Worm (Caenorhabditis elegans) whole organism, late embryonic: ENCODE data around the gene C53A5.16.

Experiments used
- K09A11.1 ChIP-seq: sonication (generic microtip); optimal IDR thresholded peaks from 2 replicates; lab custom pipeline; 2017; ENCODE audit warnings: antibody characterized with exemption, mild to moderate bottlenecking, missing genetic modification characterization, missing compliant biosample characterization; ENCODE audit not compliant: insufficient read depth
- ama-1 ChIP-seq: fragments of 150-350 bp; optimal IDR thresholded peaks from 2 replicates; lab custom pipeline; 2014
- ceh-2 ChIP-seq: sonication (generic microtip); optimal IDR thresholded peaks from 2 replicates; lab custom pipeline; 2016; ENCODE audit warnings: missing genotype, missing genetic modification characterization, missing compliant biosample characterization
- ceh-9 ChIP-seq: sonication (generic microtip); optimal IDR thresholded peaks from 2 replicates; lab custom pipeline; 2016; ENCODE audit warnings: mild to moderate bottlenecking, missing genetic modification characterization, inconsistent platforms, missing compliant biosample characterization
- dve-1 ChIP-seq: sonication (generic microtip); optimal IDR thresholded peaks from 2 replicates; lab custom pipeline; 2017; ENCODE audit warnings: antibody characterized with exemption, mild to moderate bottlenecking, missing genetic modification characterization, missing compliant biosample characterization
- ets-4 ChIP-seq: sonication (generic microtip); optimal IDR thresholded peaks from 2 replicates; lab custom pipeline; 2016; ENCODE audit warnings: missing genetic modification characterization, missing compliant biosample characterization
- gmeb-2 ChIP-seq: sonication (generic microtip); optimal IDR thresholded peaks from 2 replicates; lab custom pipeline; 2016; ENCODE audit warnings: missing genetic modification characterization, inconsistent platforms, missing compliant biosample characterization
- nfya-1 ChIP-seq: sonication (generic microtip); optimal IDR thresholded peaks from 2 replicates; lab custom pipeline; 2017; ENCODE audit warnings: missing genetic modification characterization, mild to moderate bottlenecking, missing compliant biosample characterization, antibody characterized with exemption, moderate library complexity
- pax-1 ChIP-seq: fragments of 150-350 bp; optimal IDR thresholded peaks from 2 replicates; lab custom pipeline; 2014; ENCODE audit warnings: missing biosample characterization, missing genetic modification characterization
- pha-2 ChIP-seq: sonication (generic microtip); optimal IDR thresholded peaks from 2 replicates; lab custom pipeline; 2017; ENCODE audit warnings: mild to moderate bottlenecking, missing genetic modification characterization, missing compliant biosample characterization
- sdc-2 ChIP-seq: sonication (generic microtip); optimal IDR thresholded peaks from 2 replicates; lab custom pipeline; 2016; ENCODE audit warnings: missing genotype, missing genetic modification characterization, missing compliant biosample characterization
- unc-55 ChIP-seq: sonication (generic microtip); optimal IDR thresholded peaks from 2 replicates; lab custom pipeline; 2017; ENCODE audit warnings: missing biosample characterization, missing genetic modification reagents, missing genetic modification characterization
- unc-86 ChIP-seq: sonication (generic microtip); optimal IDR thresholded peaks from 2 replicates; lab custom pipeline; 2016; ENCODE audit warnings: missing genetic modification characterization, missing compliant biosample characterization
- ztf-16 ChIP-seq: sonication (generic microtip); optimal IDR thresholded peaks from 2 replicates; lab custom pipeline; 2017; ENCODE audit warnings: missing genetic modification characterization, missing compliant biosample characterization

DNA sequence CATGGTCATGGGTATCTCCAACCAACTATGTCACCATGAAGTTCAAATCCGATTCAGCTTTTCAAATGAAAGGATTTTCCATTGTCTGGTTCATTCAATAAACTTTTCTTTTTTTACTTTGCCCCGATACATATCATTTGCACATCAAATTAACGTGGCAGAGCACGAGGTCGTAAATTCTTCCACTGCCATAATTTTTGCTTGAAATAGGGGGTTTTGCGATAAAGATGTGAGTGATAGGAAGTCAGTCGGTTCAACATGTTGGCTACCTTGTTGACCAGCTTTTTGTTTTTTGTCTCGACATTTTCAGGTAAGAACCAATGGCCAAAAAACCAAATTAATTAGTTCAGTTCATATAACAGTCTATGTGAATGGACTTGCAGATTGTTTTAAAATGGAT lies 45.7 kb downstream of the C53A5.16 start, which contains the start of gene clec-54:
- TF ChIP-seq pha-2 (tag; lab: Kevin White, UChicago): no peak
- TF ChIP-seq unc-55 (GFP tag; lab: Kevin White, UChicago): no peak
- no peak for TF ChIP-seq dve-1 (tag; lab: Kevin White, UChicago)
- no peak for TF ChIP-seq gmeb-2 (tag; lab: Kevin White, UChicago)
- TF ChIP-seq pax-1 (tag; lab: Kevin White, UChicago): no peak
- TF ChIP-seq K09A11.1: no peak
- TF ChIP-seq nfya-1 (tag; lab: Kevin White, UChicago): no peak
- no peak for TF ChIP-seq ama-1 (lab: Kevin White, UChicago)
- no peak for TF ChIP-seq sdc-2 (tag; lab: Kevin White, UChicago)
- TF ChIP-seq ets-4 (tag; lab: Kevin White, UChicago): no peak
- TF ChIP-seq ztf-16: no peak
- no peak for TF ChIP-seq ceh-9 (tag; lab: Kevin White, UChicago)
- no peak for TF ChIP-seq ceh-2
- no peak for TF ChIP-seq unc-86 (tag; lab: Kevin White, UChicago)
